Fruit fly (Drosophila melanogaster) whole organism, embryonic: Measurements from ENCODE around the gene wrm2.
A peak's percentile ranks its signal among the peaks of the same experiment; 100 is the strongest.

ENCODE experiments used
- B-H1 ChIP-seq: fragments of 200-800 bp; sonication (Bioruptor generic); IDR thresholded peaks from 3 replicates; pipeline ENCODE4 v1.3.6; 2022; ENCODE audit warnings: missing biosample characterization, missing genetic modification characterization
- CG10267 ChIP-seq: fragments of 200-800 bp; sonication (Bioruptor generic); optimal IDR thresholded peaks from 2 replicates; lab custom pipeline; 2018; ENCODE audit warnings: missing biosample characterization, mild to moderate bottlenecking, missing genetic modification characterization, moderate library complexity
- CG10274 ChIP-seq: fragments of 200-800 bp; sonication (Bioruptor generic); optimal IDR thresholded peaks from 3 replicates; lab custom pipeline; 2017; ENCODE audit warnings: missing biosample characterization, mild to moderate bottlenecking, missing genetic modification characterization
- CG11456 ChIP-seq: fragments of 200-800 bp; sonication (Bioruptor generic); IDR thresholded peaks from 3 replicates; pipeline ENCODE4 v1.3.6; 2022; ENCODE audit warnings: missing biosample characterization, missing genetic modification characterization
- CG12391 ChIP-seq: fragments of 200-800 bp; sonication (Bioruptor generic); optimal IDR thresholded peaks from 3 replicates; lab custom pipeline; 2018; ENCODE audit warnings: missing biosample characterization, mild to moderate bottlenecking, missing genetic modification characterization, moderate library complexity
- CG15269 ChIP-seq: fragments of 200-800 bp; sonication (Bioruptor generic); optimal IDR thresholded peaks from 2 replicates; lab custom pipeline; 2018; ENCODE audit warnings: missing biosample characterization, mild to moderate bottlenecking, missing genetic modification characterization, moderate library complexity
- CG1602 ChIP-seq: fragments of 200-800 bp; sonication (Bioruptor generic); optimal IDR thresholded peaks from 3 replicates; lab custom pipeline; 2016; ENCODE audit warnings: missing biosample characterization, missing genetic modification characterization
- CG17328 ChIP-seq: fragments of 200-800 bp; sonication (Bioruptor generic); IDR thresholded peaks from 2 replicates; pipeline ENCODE4 v1.3.6; 2022; ENCODE audit warnings: missing biosample characterization, missing genetic modification characterization
- CG17568 ChIP-seq: fragments of 200-800 bp; sonication (Bioruptor generic); optimal IDR thresholded peaks from 2 replicates; lab custom pipeline; 2018; ENCODE audit warnings: missing biosample characterization, mild to moderate bottlenecking, missing genetic modification characterization, moderate library complexity
- CG31441 ChIP-seq: fragments of 200-800 bp; sonication (Bioruptor generic); IDR thresholded peaks from 2 replicates; pipeline ENCODE4 v1.3.6; 2022; ENCODE audit warnings: missing biosample characterization, missing genetic modification characterization
- CG32767 ChIP-seq: fragments of 200-800 bp; sonication (Bioruptor generic); IDR thresholded peaks from 2 replicates; pipeline ENCODE4 v1.3.6; 2022; ENCODE audit warnings: missing biosample characterization, missing genetic modification characterization
- CG3281 ChIP-seq: fragments of 200-800 bp; sonication (Bioruptor generic); optimal IDR thresholded peaks from 3 replicates; lab custom pipeline; 2017; ENCODE audit warnings: missing biosample characterization, mild to moderate bottlenecking, missing genetic modification characterization
- CG6689 ChIP-seq: fragments of 200-800 bp; sonication (Bioruptor generic); IDR thresholded peaks from 2 replicates; pipeline ENCODE4 v1.3.6; 2022; ENCODE audit warnings: missing biosample characterization, missing genetic modification characterization
- CG6765 ChIP-seq: fragments of 200-800 bp; sonication (Bioruptor generic); optimal IDR thresholded peaks from 3 replicates; lab custom pipeline; 2017; ENCODE audit warnings: missing biosample characterization, mild to moderate bottlenecking, missing genetic modification characterization
- CG7556 ChIP-seq: fragments of 200-800 bp; sonication (Bioruptor generic); optimal IDR thresholded peaks from 2 replicates; lab custom pipeline; 2017; ENCODE audit warnings: missing biosample characterization, mild to moderate bottlenecking, missing genetic modification characterization
- CG8290 ChIP-seq, 3 experiments: fragments of 200-800 bp; sonication (Bioruptor generic); optimal IDR thresholded peaks; 2 replicates each; lab custom pipeline; 2016 to 2019; ENCODE audit warnings: missing biosample characterization in 3 of 3, missing genetic modification characterization in 3 of 3, mild to moderate bottlenecking in 2 of 3, moderate library complexity in 1 of 3
- CHES-1-like ChIP-seq: fragments of 200-800 bp; sonication (Bioruptor generic); optimal IDR thresholded peaks from 2 replicates; lab custom pipeline; 2016; ENCODE audit warnings: missing biosample characterization, missing genetic modification characterization
- CoRest ChIP-seq: fragments of 200-800 bp; sonication (Bioruptor generic); optimal IDR thresholded peaks from 3 replicates; lab custom pipeline; 2018; ENCODE audit warnings: missing biosample characterization, mild to moderate bottlenecking, missing genetic modification characterization, moderate library complexity
- D ChIP-seq, 2 experiments: fragments of 200-800 bp in 1 of 2; fragments of >200 bp in 1 of 2; sonication (Bioruptor generic) in 1 of 2; optimal IDR thresholded peaks; 2 replicates in 1 of 2; 3 replicates in 1 of 2; lab custom pipeline; 2017; ENCODE audit warnings: mild to moderate bottlenecking in 1 of 2, missing biosample characterization in 1 of 2, missing genetic modification characterization in 1 of 2, missing genetic modification reagents in 1 of 2
- Dad ChIP-seq: fragments of 200-800 bp; sonication (Bioruptor generic); optimal IDR thresholded peaks from 3 replicates; lab custom pipeline; 2016; ENCODE audit warnings: missing biosample characterization, missing genetic modification characterization
- E2f1 ChIP-seq: fragments of 200-800 bp; sonication (Bioruptor generic); IDR thresholded peaks from 2 replicates; pipeline ENCODE4 v1.3.6; 2022; ENCODE audit warnings: missing biosample characterization, missing genetic modification characterization
- Fer1 ChIP-seq: fragments of 200-800 bp; sonication (Bioruptor generic); optimal IDR thresholded peaks from 2 replicates; lab custom pipeline; 2017; ENCODE audit warnings: missing biosample characterization, mild to moderate bottlenecking, missing genetic modification characterization
- HLH4C ChIP-seq: fragments of 200-800 bp; sonication (Bioruptor generic); IDR thresholded peaks from 3 replicates; pipeline ENCODE4 v1.3.6; 2022; ENCODE audit warnings: missing biosample characterization, missing genetic modification characterization; ENCODE audit not compliant: partially characterized antibody
- HmgZ ChIP-seq: fragments of 200-800 bp; sonication (Bioruptor generic); optimal IDR thresholded peaks from 2 replicates; lab custom pipeline; 2018; ENCODE audit warnings: missing biosample characterization, mild to moderate bottlenecking, missing genetic modification characterization
- NC2β ChIP-seq: fragments of 200-800 bp; sonication (Bioruptor generic); optimal IDR thresholded peaks from 2 replicates; lab custom pipeline; 2016; ENCODE audit warnings: missing biosample characterization, missing genetic modification characterization
- Nf-YB ChIP-seq: fragments of 200-800 bp; sonication (Bioruptor generic); optimal IDR thresholded peaks from 3 replicates; lab custom pipeline; 2019; ENCODE audit warnings: missing biosample characterization, mild to moderate bottlenecking, missing genetic modification characterization, moderate library complexity
- PHDP ChIP-seq: fragments of 200-800 bp; sonication (Bioruptor generic); optimal IDR thresholded peaks from 3 replicates; lab custom pipeline; 2018; ENCODE audit warnings: missing biosample characterization, mild to moderate bottlenecking, missing genetic modification characterization, moderate library complexity
- Pdp1 ChIP-seq, 2 experiments: fragments of 200-800 bp; sonication (Bioruptor generic); optimal IDR thresholded peaks; 3 replicates each; lab custom pipeline; 2016; ENCODE audit warnings: missing biosample characterization in 2 of 2, missing genetic modification characterization in 2 of 2, mild to moderate bottlenecking in 1 of 2, moderate library complexity in 1 of 2
- Rfx ChIP-seq: fragments of 200-800 bp; sonication (Bioruptor generic); IDR thresholded peaks from 2 replicates; pipeline ENCODE4 v1.3.6; 2022; ENCODE audit warnings: missing biosample characterization, missing genetic modification characterization
- Sry-β ChIP-seq: fragments of 200-800 bp; sonication (Bioruptor generic); optimal IDR thresholded peaks from 2 replicates; lab custom pipeline; 2018; ENCODE audit warnings: missing biosample characterization, mild to moderate bottlenecking, missing genetic modification characterization, moderate library complexity
- cas ChIP-seq: fragments of 200-800 bp; sonication (Bioruptor generic); IDR thresholded peaks from 2 replicates; pipeline ENCODE4 v1.3.6; 2022; ENCODE audit warnings: missing biosample characterization, missing genetic modification characterization
- cato ChIP-seq: fragments of 200-800 bp; sonication (Bioruptor generic); optimal IDR thresholded peaks from 2 replicates; lab custom pipeline; 2016; ENCODE audit warnings: missing biosample characterization, missing genetic modification characterization, borderline replicate concordance
- chm ChIP-seq: fragments of 200-800 bp; sonication (Bioruptor generic); IDR thresholded peaks from 2 replicates; pipeline ENCODE4 v1.3.6; 2022; ENCODE audit warnings: missing biosample characterization, missing genetic modification characterization
- gce ChIP-seq: fragments of 200-800 bp; sonication (Bioruptor generic); IDR thresholded peaks from 3 replicates; pipeline ENCODE4 v1.3.6; 2022; ENCODE audit warnings: missing biosample characterization, missing genetic modification characterization
- gem ChIP-seq: fragments of 200-800 bp; sonication (Bioruptor generic); optimal IDR thresholded peaks from 2 replicates; lab custom pipeline; 2019; ENCODE audit warnings: missing biosample characterization, mild to moderate bottlenecking, missing genetic modification characterization, moderate library complexity
- gro ChIP-seq: fragments of 200-800 bp; sonication (Bioruptor generic); optimal IDR thresholded peaks from 2 replicates; lab custom pipeline; 2016; ENCODE audit warnings: missing biosample characterization, missing genetic modification characterization
- luna ChIP-seq: fragments of 200-800 bp; sonication (Bioruptor generic); optimal IDR thresholded peaks from 2 replicates; lab custom pipeline; 2016; ENCODE audit warnings: missing biosample characterization, missing genetic modification characterization
- mld ChIP-seq: fragments of 200-800 bp; sonication (Bioruptor generic); IDR thresholded peaks from 3 replicates; pipeline ENCODE4 v1.3.6; 2022; ENCODE audit warnings: missing biosample characterization, missing genetic modification characterization; ENCODE audit not compliant: partially characterized antibody
- nau ChIP-seq: fragments of 200-800 bp; sonication (Bioruptor generic); optimal IDR thresholded peaks from 3 replicates; lab custom pipeline; 2017; ENCODE audit warnings: missing biosample characterization, mild to moderate bottlenecking, missing genetic modification characterization, missing genetic modification reagents
- nom ChIP-seq: fragments of 200-800 bp; sonication (Bioruptor generic); optimal IDR thresholded peaks from 2 replicates; lab custom pipeline; 2017; ENCODE audit warnings: missing biosample characterization, missing genetic modification characterization, mild to moderate bottlenecking, moderate library complexity, missing genetic modification reagents
- rib ChIP-seq: fragments of 200-800 bp; sonication (Bioruptor generic); IDR thresholded peaks from 2 replicates; pipeline ENCODE4 v1.3.6; 2022; ENCODE audit warnings: missing biosample characterization, missing genetic modification characterization
- sc ChIP-seq, 3 experiments: fragments of >200 bp in 2 of 3; fragments of 200-800 bp in 1 of 3; sonication (Bioruptor generic) in 1 of 3; optimal IDR thresholded peaks; 2 replicates in 2 of 3; 3 replicates in 1 of 3; lab custom pipeline; 2017; ENCODE audit warnings: mild to moderate bottlenecking in 1 of 3, missing biosample characterization in 1 of 3, missing genetic modification characterization in 1 of 3, missing genetic modification reagents in 1 of 3
- sd ChIP-seq: fragments of 200-800 bp; sonication (Bioruptor generic); optimal IDR thresholded peaks from 3 replicates; lab custom pipeline; 2018; ENCODE audit warnings: missing biosample characterization, mild to moderate bottlenecking, missing genetic modification characterization, moderate library complexity
- sens ChIP-seq: fragments of 200-800 bp; sonication (Bioruptor generic); peaks from one replicate; lab custom pipeline; 2016; ENCODE audit warnings: missing biosample characterization, missing genetic modification characterization
- sens-2 ChIP-seq: fragments of 200-800 bp; sonication (Bioruptor generic); IDR thresholded peaks from 2 replicates; pipeline ENCODE4 v1.3.6; 2022; ENCODE audit warnings: missing biosample characterization, missing genetic modification characterization
- shn ChIP-seq: fragments of 200-800 bp; sonication (Bioruptor generic); optimal IDR thresholded peaks from 3 replicates; lab custom pipeline; 2016; ENCODE audit warnings: missing biosample characterization, missing genetic modification characterization
- tna ChIP-seq: fragments of 200-800 bp; sonication (Bioruptor generic); IDR thresholded peaks from 2 replicates; pipeline ENCODE4 v1.3.6; 2022; ENCODE audit warnings: missing biosample characterization, missing genetic modification characterization; ENCODE audit not compliant: partially characterized antibody
- tx ChIP-seq: fragments of 200-800 bp; sonication (Bioruptor generic); optimal IDR thresholded peaks from 2 replicates; lab custom pipeline; 2016; ENCODE audit warnings: missing biosample characterization, missing genetic modification characterization

wrm2 gene

DNA sequence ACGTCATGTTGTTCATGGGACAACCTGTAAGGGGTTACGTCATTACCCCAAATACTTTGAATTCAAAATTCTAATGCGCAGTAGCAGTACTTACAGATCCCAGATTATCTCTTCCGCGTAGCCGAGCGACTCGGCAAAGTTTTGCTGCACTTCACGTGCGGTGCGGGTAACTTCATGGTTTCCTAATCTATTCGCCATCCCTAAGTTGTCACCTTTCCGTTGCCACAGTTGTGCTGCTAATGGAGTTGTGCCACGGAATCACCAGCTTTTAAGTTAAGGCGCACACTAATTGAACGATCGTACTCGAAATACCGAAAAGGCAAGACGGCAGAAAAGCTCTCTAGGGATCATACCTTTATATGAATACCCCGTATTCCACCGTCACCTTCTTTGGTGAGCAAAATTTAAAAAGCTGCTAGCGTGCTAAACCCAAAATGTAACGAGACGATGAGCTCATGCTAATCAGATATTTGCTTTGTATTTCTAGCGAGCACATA, 24.8 kb upstream of the wrm2 start, which contains the start of gene pst (continued):
- TF ChIP-seq CG7556: no peak
- TF ChIP-seq CoRest: peak; percentile 67
- no peak for TF ChIP-seq shn (GFP tag; lab: Kevin White, UChicago)
- no peak for TF ChIP-seq CG31441 (GFP tag; lab: Robert Waterston, UW)
- no peak for TF ChIP-seq Pdp1 (GFP tag; optimal IDR thresholded peaks at IDR 0.05; lab: Kevin White, UChicago)
- TF ChIP-seq CG12391: no peak
- TF ChIP-seq sens (GFP tag; lab: Kevin White, UChicago): peak; percentile 31
- no peak for TF ChIP-seq B-H1
- no peak for TF ChIP-seq Sry-β (GFP tag; lab: Kevin White, UChicago)
- TF ChIP-seq Fer1 (GFP tag; lab: Kevin White, UChicago): peak; percentile 24
- no peak for TF ChIP-seq gem (tag; lab: Kevin White, UChicago)
- TF ChIP-seq CG3281 (GFP tag; lab: Kevin White, UChicago): peak; percentile 62
- TF ChIP-seq sens-2: peak; percentile 6; the same call in 1 of the 2 replicates
- TF ChIP-seq CG11456 (GFP tag; lab: Robert Waterston, UW): peak; percentile 60; the same call in 1 of the 3 replicates
- no peak for TF ChIP-seq nau (GFP tag; lab: Kevin White, UChicago)
- TF ChIP-seq CG32767 (GFP tag; lab: Robert Waterston, UW): no peak
- no peak for TF ChIP-seq sc (optimal IDR thresholded peaks at IDR 0.05; lab: Kevin White, UChicago)
- TF ChIP-seq sc (GFP tag; optimal IDR thresholded peaks at IDR 0.05; lab: Kevin White, UChicago): no peak
- no peak for TF ChIP-seq Dad
- TF ChIP-seq HmgZ (tag; lab: Kevin White, UChicago): peak; percentile 11
- TF ChIP-seq E2f1 (GFP tag; lab: Robert Waterston, UW): peak; percentile 39; the same call in 1 of the 2 replicates
- no peak for TF ChIP-seq CG8290 (GFP tag; optimal IDR thresholded peaks at IDR 0.05; lab: Kevin White, UChicago)
- peak in 1 of 2 experiments; percentile 87 for TF ChIP-seq CG8290 (tag; optimal IDR thresholded peaks at IDR 0.05; lab: Kevin White, UChicago)
- peak; percentile 8 for TF ChIP-seq gro (GFP tag; lab: Kevin White, UChicago)
- peak; percentile 62 for TF ChIP-seq CG17568 (GFP tag; lab: Kevin White, UChicago)
- peak; percentile 27; the same call in 1 of the 2 replicates for TF ChIP-seq Rfx (GFP tag; lab: Robert Waterston, UW)
- 0 out of 3 replicates have a peak, but pooled peaks have one; percentile 35 for TF ChIP-seq mld (GFP tag; lab: Robert Waterston, UW)
- no peak for TF ChIP-seq D (optimal IDR thresholded peaks at IDR 0.05; lab: Kevin White, UChicago)
- TF ChIP-seq D (GFP tag; optimal IDR thresholded peaks at IDR 0.05; lab: Kevin White, UChicago): no peak
- TF ChIP-seq nom (GFP tag; lab: Kevin White, UChicago): peak; percentile 43
- no peak for TF ChIP-seq HLH4C
- TF ChIP-seq gce (GFP tag; lab: Robert Waterston, UW): no peak; the same call in 2 of the 3 replicates
- peak; percentile 20 for TF ChIP-seq CHES-1-like (GFP tag; lab: Kevin White, UChicago)
- TF ChIP-seq CG10267 (tag; lab: Kevin White, UChicago): no peak
- TF ChIP-seq tx: no peak
- TF ChIP-seq Nf-YB (GFP tag; lab: Kevin White, UChicago): no peak
- TF ChIP-seq chm: peak; percentile 81
- no peak for TF ChIP-seq CG1602 (GFP tag; lab: Kevin White, UChicago)
- TF ChIP-seq luna: no peak
- TF ChIP-seq CG6689 (GFP tag; lab: Robert Waterston, UW): no peak
- TF ChIP-seq PHDP (tag; lab: Kevin White, UChicago): peak; percentile 40
- TF ChIP-seq CG6765 (GFP tag; lab: Kevin White, UChicago): peak; percentile 23
- TF ChIP-seq tna (GFP tag; lab: Robert Waterston, UW): peak; percentile 25
- peak; percentile 44 for TF ChIP-seq sd
- peak; percentile 41 for TF ChIP-seq NC2β (GFP tag; lab: Kevin White, UChicago)
- TF ChIP-seq rib (GFP tag; lab: Robert Waterston, UW): peak; percentile 34
- TF ChIP-seq cato: no peak
- no peak; the same call in 1 of the 2 replicates for TF ChIP-seq cas (GFP tag; lab: Robert Waterston, UW)
- TF ChIP-seq CG17328 (GFP tag; lab: Robert Waterston, UW): 0 out of 2 replicates have a peak, but pooled peaks have one; percentile 9
- peak; percentile 37 for TF ChIP-seq CG10274 (GFP tag; lab: Kevin White, UChicago)
- TF ChIP-seq CG15269 (tag; lab: Kevin White, UChicago): peak; percentile 68
